Worm (Caenorhabditis elegans): ENCODE measurements around the gene srz-83.

Gene srz-83

DNA sequence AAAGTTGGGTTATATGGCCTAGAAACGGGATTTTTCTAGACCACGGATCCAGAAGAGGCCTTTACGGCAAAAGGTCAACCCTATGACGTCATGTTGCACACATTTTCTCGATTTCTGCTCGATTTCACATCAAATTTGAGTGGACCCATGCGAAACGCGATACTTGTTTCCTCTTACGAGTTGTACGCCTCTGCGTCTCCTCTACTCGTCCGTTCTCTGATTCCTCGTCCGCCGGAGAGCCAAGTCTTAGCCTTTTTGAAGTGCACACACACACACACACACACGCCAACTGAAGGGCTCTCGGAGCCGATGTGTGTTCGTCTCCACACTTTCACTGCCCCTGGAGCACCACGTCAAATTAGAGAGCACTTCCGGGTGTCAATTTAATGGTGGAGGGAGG lies 16.7 kb downstream of the srz-83 start:
- peak; percentile 12 for TF ChIP-seq unc-86 (tag; optimal IDR thresholded peaks at IDR 0.05)
- no peak for TF ChIP-seq pax-3 (tag; optimal IDR thresholded peaks at IDR 0.05)
- TF ChIP-seq mab-9 (GFP tag; IDR thresholded peaks at IDR 0.05): 0 out of 2 replicates have a peak, but pooled peaks have one; percentile 26
- no peak for TF ChIP-seq vab-15 (tag; optimal IDR thresholded peaks at IDR 0.05)
- no peak for TF ChIP-seq zag-1 (tag; optimal IDR thresholded peaks at IDR 0.05)
- no peak for TF ChIP-seq fos-1 (tag; optimal IDR thresholded peaks at IDR 0.05)
- TF ChIP-seq pqm-1 (tag; optimal IDR thresholded peaks at IDR 0.05): no peak
- TF ChIP-seq ces-1 (GFP tag; optimal IDR thresholded peaks at IDR 0.05): no peak
- no peak for TF ChIP-seq snu-23 (GFP tag; optimal IDR thresholded peaks at IDR 0.05)
- TF ChIP-seq nhr-20 (tag; optimal IDR thresholded peaks at IDR 0.05): no peak
- TF ChIP-seq elt-3 (tag; optimal IDR thresholded peaks at IDR 0.05): no peak
- TF ChIP-seq rnt-1 (tag; optimal IDR thresholded peaks at IDR 0.05): no peak
- no peak for TF ChIP-seq lir-3 (tag; optimal IDR thresholded peaks at IDR 0.05; ENCODE audit: poor library complexity)
- no peak for TF ChIP-seq nhr-77 (tag; optimal IDR thresholded peaks at IDR 0.05)
- TF ChIP-seq fkh-4 (tag; optimal IDR thresholded peaks at IDR 0.05; ENCODE audit: borderline replicate concordance): no peak
- peak; percentile 73 for TF ChIP-seq lin-14 (GFP tag; optimal IDR thresholded peaks at IDR 0.05)
- no peak for TF ChIP-seq skn-1 (tag; optimal IDR thresholded peaks at IDR 0.05)
- no peak for TF ChIP-seq hlh-17 (GFP tag; optimal IDR thresholded peaks at IDR 0.05; ENCODE audit: borderline replicate concordance)
- peak; percentile 61 for TF ChIP-seq dsc-1 (tag; optimal IDR thresholded peaks at IDR 0.05)
- TF ChIP-seq pag-3 (tag; optimal IDR thresholded peaks at IDR 0.05; ENCODE audit: borderline replicate concordance, insufficient read depth): no peak
- TF ChIP-seq sox-4 (tag; optimal IDR thresholded peaks at IDR 0.05): no peak
- TF ChIP-seq efl-1 (optimal IDR thresholded peaks at IDR 0.05): no peak
- peak in 1 of 2 experiments; percentile 72 for TF ChIP-seq efl-1 (GFP tag; optimal IDR thresholded peaks at IDR 0.05 in 1 of 2)
- TF ChIP-seq lin-15B (tag; optimal IDR thresholded peaks at IDR 0.05): no peak
- TF ChIP-seq ztf-11 (tag; optimal IDR thresholded peaks at IDR 0.05): no peak
- no peak for TF ChIP-seq nhr-12 (tag; optimal IDR thresholded peaks at IDR 0.05)
- TF ChIP-seq elt-2 (tag; optimal IDR thresholded peaks at IDR 0.05): no peak
- no peak for TF ChIP-seq lin-39 (tag; optimal IDR thresholded peaks at IDR 0.05)
- TF ChIP-seq blmp-1 (tag; optimal IDR thresholded peaks at IDR 0.05): no peak
- TF ChIP-seq nhr-19 (GFP tag; conservative IDR thresholded peaks at IDR 0.05): no peak
- TF ChIP-seq nhr-47 (tag; optimal IDR thresholded peaks at IDR 0.05): peak; percentile 27
- TF ChIP-seq efl-3 (GFP tag; optimal IDR thresholded peaks at IDR 0.05): no peak
- no peak for TF ChIP-seq F16B12.6 (tag; optimal IDR thresholded peaks at IDR 0.05)
- TF ChIP-seq fkh-10 (GFP tag; optimal IDR thresholded peaks at IDR 0.05): peak; percentile 38
- no peak for TF ChIP-seq nhr-76 (tag; optimal IDR thresholded peaks at IDR 0.05)
- no peak for TF ChIP-seq Y116A8C.19 (tag; optimal IDR thresholded peaks at IDR 0.05; ENCODE audit: borderline replicate concordance)
- TF ChIP-seq dpl-1 (GFP tag; optimal IDR thresholded peaks at IDR 0.05): no peak
- TF ChIP-seq nhr-84 (tag; optimal IDR thresholded peaks at IDR 0.05): no peak
- TF ChIP-seq ets-5 (GFP tag; IDR thresholded peaks at IDR 0.05): no peak
- TF ChIP-seq aha-1 (tag; optimal IDR thresholded peaks at IDR 0.05): no peak
- TF ChIP-seq unc-98 (GFP tag; IDR thresholded peaks at IDR 0.05): no peak
- TF ChIP-seq hlh-4 (tag; optimal IDR thresholded peaks at IDR 0.05): no peak
- peak; percentile 27 for TF ChIP-seq tbx-2 (tag; optimal IDR thresholded peaks at IDR 0.05)
- no peak for TF ChIP-seq C34B4.2 (tag; optimal IDR thresholded peaks at IDR 0.05)
- TF ChIP-seq nhr-11 (tag; optimal IDR thresholded peaks at IDR 0.05): no peak
- no peak for TF ChIP-seq unc-30 (tag; optimal IDR thresholded peaks at IDR 0.05)
- TF ChIP-seq lsy-2 (tag; optimal IDR thresholded peaks at IDR 0.05): no peak
- peak; percentile 13 for TF ChIP-seq xbp-1 (tag; optimal IDR thresholded peaks at IDR 0.05)
- TF ChIP-seq C04F5.9 (tag; optimal IDR thresholded peaks at IDR 0.05): no peak
- no peak for TF ChIP-seq nhr-237 (tag; optimal IDR thresholded peaks at IDR 0.05)
- no peak for TF ChIP-seq ztf-4 (tag; optimal IDR thresholded peaks at IDR 0.05)
- peak; percentile 31 for TF ChIP-seq nhr-71 (tag; optimal IDR thresholded peaks at IDR 0.05)
- no peak for TF ChIP-seq snpc-4 (tag; optimal IDR thresholded peaks at IDR 0.05)
- TF ChIP-seq ceh-90 (tag; optimal IDR thresholded peaks at IDR 0.05): no peak
